Fruit fly (Drosophila melanogaster) whole organism, pupa: ENCODE measurements around the gene GstD6.

Source experiments
- CG34367 ChIP-seq: fragments of 200-800 bp; sonication (Bioruptor generic); optimal IDR thresholded peaks from 2 replicates; lab custom pipeline; 2018; ENCODE audit warnings: missing biosample characterization, mild to moderate bottlenecking, missing genetic modification characterization
- CG8159 ChIP-seq: fragments of 200-800 bp; sonication (Bioruptor generic); optimal IDR thresholded peaks from 3 replicates; lab custom pipeline; 2018; ENCODE audit warnings: missing biosample characterization, mild to moderate bottlenecking, missing genetic modification characterization, moderate library complexity
- CG9948 ChIP-seq: fragments of 200-800 bp; sonication (Bioruptor generic); optimal IDR thresholded peaks from 2 replicates; lab custom pipeline; 2018; ENCODE audit warnings: missing biosample characterization, mild to moderate bottlenecking, missing genetic modification characterization, moderate library complexity
- EcR ChIP-seq: fragments of 200-800 bp; sonication (Bioruptor generic); optimal IDR thresholded peaks from 3 replicates; lab custom pipeline; 2019; ENCODE audit warnings: missing biosample characterization, missing genetic modification characterization, mild to moderate bottlenecking, moderate library complexity, missing genetic modification reagents
- gl ChIP-seq: fragments of 200-800 bp; sonication (Bioruptor generic); optimal IDR thresholded peaks from 2 replicates; lab custom pipeline; 2018; ENCODE audit warnings: missing biosample characterization, mild to moderate bottlenecking, missing genetic modification characterization
- rn ChIP-seq: fragments of 200-800 bp; sonication (Bioruptor generic); IDR thresholded peaks from 2 replicates; pipeline ENCODE4 v1.3.6; 2022; ENCODE audit warnings: missing biosample characterization, missing genetic modification characterization

- TF ChIP-seq gl (tag; lab: Kevin White, UChicago): no peak
- no peak for TF ChIP-seq CG9948 (tag; lab: Kevin White, UChicago)
- TF ChIP-seq EcR (GFP tag; lab: Kevin White, UChicago): no peak
- TF ChIP-seq CG34367: no peak
- TF ChIP-seq rn: no peak
- peak; percentile 15 for TF ChIP-seq CG8159 (tag; lab: Kevin White, UChicago)
Measured at dm6 chr3R:12345989-12346388, 30.9 kb upstream of the GstD6 start.
